Fruit fly (Drosophila melanogaster) whole organism, embryonic: ENCODE data around the gene CG10338.
A peak's percentile ranks its signal among the peaks of the same experiment; 100 is the strongest.

Experiments
- CG10147 ChIP-seq: fragments of 200-800 bp; sonication (Bioruptor generic); optimal IDR thresholded peaks from 2 replicates; lab custom pipeline; 2019; ENCODE audit warnings: missing biosample characterization, mild to moderate bottlenecking, missing genetic modification characterization, moderate library complexity
- CG10543 ChIP-seq: fragments of 200-800 bp; sonication (Bioruptor generic); optimal IDR thresholded peaks from 3 replicates; lab custom pipeline; 2017; ENCODE audit warnings: missing biosample characterization, mild to moderate bottlenecking, missing genetic modification characterization, moderate library complexity
- CG10979 ChIP-seq: fragments of 200-800 bp; sonication (Bioruptor generic); optimal IDR thresholded peaks from 2 replicates; lab custom pipeline; 2018; ENCODE audit warnings: missing biosample characterization, mild to moderate bottlenecking, missing genetic modification characterization, moderate library complexity
- CG11695 ChIP-seq: fragments of 200-800 bp; sonication (Bioruptor generic); IDR thresholded peaks from 3 replicates; pipeline ENCODE4 v1.3.6; 2022; ENCODE audit warnings: missing biosample characterization, missing genetic modification characterization
- CG12155 ChIP-seq: fragments of 200-800 bp; sonication (Bioruptor generic); optimal IDR thresholded peaks from 3 replicates; lab custom pipeline; 2016; ENCODE audit warnings: missing biosample characterization, missing genetic modification characterization
- CG1233 ChIP-seq: fragments of 200-800 bp; sonication (Bioruptor generic); optimal IDR thresholded peaks from 4 replicates; lab custom pipeline; 2018; ENCODE audit warnings: missing biosample characterization, mild to moderate bottlenecking, missing genetic modification characterization
- CG14050 ChIP-seq: fragments of 200-800 bp; sonication (Bioruptor generic); IDR thresholded peaks from 3 replicates; pipeline ENCODE4 v1.3.6; 2022; ENCODE audit warnings: missing biosample characterization, missing genetic modification characterization
- CG14667 ChIP-seq: fragments of 200-800 bp; sonication (Bioruptor generic); IDR thresholded peaks from 2 replicates; pipeline ENCODE4 v1.3.6; 2022; ENCODE audit warnings: missing biosample characterization, missing genetic modification characterization
- CG15073 ChIP-seq: fragments of 200-800 bp; sonication (Bioruptor generic); optimal IDR thresholded peaks from 2 replicates; lab custom pipeline; 2016; ENCODE audit warnings: missing biosample characterization, missing genetic modification characterization
- CG1603 ChIP-seq: fragments of 200-800 bp; sonication (Bioruptor generic); optimal IDR thresholded peaks from 2 replicates; lab custom pipeline; 2019; ENCODE audit warnings: missing biosample characterization, mild to moderate bottlenecking, missing genetic modification characterization, moderate library complexity
- CG2889 ChIP-seq: fragments of 200-800 bp; sonication (Bioruptor generic); IDR thresholded peaks from 3 replicates; pipeline ENCODE4 v1.3.6; 2022; ENCODE audit warnings: missing biosample characterization, missing genetic modification characterization
- CG30403 ChIP-seq: fragments of 200-800 bp; sonication (Bioruptor generic); optimal IDR thresholded peaks from 3 replicates; lab custom pipeline; 2016; ENCODE audit warnings: missing biosample characterization, missing genetic modification characterization
- CG4404 ChIP-seq: fragments of 200-800 bp; sonication (Bioruptor generic); IDR thresholded peaks from 2 replicates; pipeline ENCODE4 v1.3.6; 2022; ENCODE audit warnings: missing biosample characterization, missing genetic modification characterization
- CG7357 ChIP-seq: fragments of 200-800 bp; sonication (Bioruptor generic); IDR thresholded peaks from 3 replicates; pipeline ENCODE4 v1.3.6; 2022; ENCODE audit warnings: missing biosample characterization, missing genetic modification characterization
- CG7372 ChIP-seq: fragments of 200-800 bp; sonication (Bioruptor generic); IDR thresholded peaks from 2 replicates; pipeline ENCODE4 v1.3.6; 2022; ENCODE audit warnings: missing biosample characterization, missing genetic modification characterization
- CG7987 ChIP-seq: fragments of 200-800 bp; sonication (Bioruptor generic); optimal IDR thresholded peaks from 2 replicates; lab custom pipeline; 2018; ENCODE audit warnings: missing biosample characterization, mild to moderate bottlenecking, missing genetic modification characterization, moderate library complexity
- CG8765 ChIP-seq: fragments of 200-800 bp; sonication (Bioruptor generic); IDR thresholded peaks from 2 replicates; pipeline ENCODE4 v1.3.6; 2022; ENCODE audit warnings: missing biosample characterization, missing genetic modification characterization
- CG9797 ChIP-seq: fragments of 200-800 bp; sonication (Bioruptor generic); optimal IDR thresholded peaks from 3 replicates; lab custom pipeline; 2018; ENCODE audit warnings: missing biosample characterization, mild to moderate bottlenecking, missing genetic modification characterization
- CHES-1-like ChIP-seq: fragments of 200-800 bp; sonication (Bioruptor generic); optimal IDR thresholded peaks from 2 replicates; lab custom pipeline; 2016; ENCODE audit warnings: missing biosample characterization, missing genetic modification characterization
- CTCF ChIP-seq: fragments of 200-800 bp; sonication (Bioruptor generic); optimal IDR thresholded peaks from 2 replicates; lab custom pipeline; 2017; ENCODE audit warnings: missing biosample characterization, mild to moderate bottlenecking, missing genetic modification characterization, moderate library complexity
- D ChIP-seq, 2 experiments: fragments of 200-800 bp in 1 of 2; fragments of >200 bp in 1 of 2; sonication (Bioruptor generic) in 1 of 2; optimal IDR thresholded peaks; 2 replicates in 1 of 2; 3 replicates in 1 of 2; lab custom pipeline; 2017; ENCODE audit warnings: mild to moderate bottlenecking in 1 of 2, missing biosample characterization in 1 of 2, missing genetic modification characterization in 1 of 2, missing genetic modification reagents in 1 of 2
- Fer1 ChIP-seq: fragments of 200-800 bp; sonication (Bioruptor generic); optimal IDR thresholded peaks from 2 replicates; lab custom pipeline; 2017; ENCODE audit warnings: missing biosample characterization, mild to moderate bottlenecking, missing genetic modification characterization
- Gug ChIP-seq: fragments of 200-800 bp; sonication (Bioruptor generic); IDR thresholded peaks from 4 replicates; pipeline ENCODE4 v1.3.6; 2022; ENCODE audit warnings: missing biosample characterization, missing genetic modification characterization
- HmgZ ChIP-seq: fragments of 200-800 bp; sonication (Bioruptor generic); optimal IDR thresholded peaks from 2 replicates; lab custom pipeline; 2018; ENCODE audit warnings: missing biosample characterization, mild to moderate bottlenecking, missing genetic modification characterization
- Hsf ChIP-seq: fragments of 200-800 bp; sonication (Bioruptor generic); optimal IDR thresholded peaks from 3 replicates; lab custom pipeline; 2016; ENCODE audit warnings: missing biosample characterization, missing genetic modification characterization
- Myb ChIP-seq: fragments of 200-800 bp; sonication (Bioruptor generic); optimal IDR thresholded peaks from 2 replicates; lab custom pipeline; 2016; ENCODE audit warnings: missing biosample characterization, missing genetic modification characterization
- NC2β ChIP-seq: fragments of 200-800 bp; sonication (Bioruptor generic); optimal IDR thresholded peaks from 2 replicates; lab custom pipeline; 2016; ENCODE audit warnings: missing biosample characterization, missing genetic modification characterization
- Optix ChIP-seq: fragments of 200-800 bp; sonication (Bioruptor generic); IDR thresholded peaks from 3 replicates; pipeline ENCODE4 v1.3.6; 2022; ENCODE audit warnings: missing biosample characterization, missing genetic modification characterization
- Sox100B ChIP-seq: fragments of 200-800 bp; sonication (Bioruptor generic); optimal IDR thresholded peaks from 3 replicates; lab custom pipeline; 2018; ENCODE audit warnings: missing biosample characterization, mild to moderate bottlenecking, missing genetic modification characterization
- Taf1 ChIP-seq: fragments of 200-800 bp; sonication (Bioruptor generic); IDR thresholded peaks from 2 replicates; pipeline ENCODE4 v1.3.6; 2022; ENCODE audit warnings: missing biosample characterization, missing genetic modification characterization
- amos ChIP-seq: fragments of 200-800 bp; sonication (Bioruptor generic); IDR thresholded peaks from 2 replicates; pipeline ENCODE4 v1.3.6; 2022; ENCODE audit warnings: missing biosample characterization, missing genetic modification characterization; ENCODE audit not compliant: partially characterized antibody
- ara ChIP-seq: fragments of 200-800 bp; sonication (Bioruptor generic); IDR thresholded peaks from 2 replicates; pipeline ENCODE4 v1.3.6; 2022; ENCODE audit warnings: missing biosample characterization, missing genetic modification characterization
- ato ChIP-seq: fragments of 200-800 bp; sonication (Bioruptor generic); IDR thresholded peaks from 2 replicates; pipeline ENCODE4 v1.3.6; 2022; ENCODE audit warnings: missing biosample characterization, missing genetic modification characterization; ENCODE audit not compliant: partially characterized antibody
- bab2 ChIP-seq: fragments of 200-800 bp; sonication (Bioruptor generic); optimal IDR thresholded peaks from 2 replicates; lab custom pipeline; 2016; ENCODE audit warnings: missing biosample characterization, missing genetic modification characterization
- cato ChIP-seq: fragments of 200-800 bp; sonication (Bioruptor generic); optimal IDR thresholded peaks from 2 replicates; lab custom pipeline; 2016; ENCODE audit warnings: missing biosample characterization, missing genetic modification characterization, borderline replicate concordance
- dpn ChIP-seq, 2 experiments: fragments of 200-800 bp; sonication (Bioruptor generic); optimal IDR thresholded peaks; 3 replicates each; lab custom pipeline; 2016; ENCODE audit warnings: missing biosample characterization in 2 of 2, missing genetic modification characterization in 2 of 2
- eyg ChIP-seq: fragments of 200-800 bp; sonication (Bioruptor generic); optimal IDR thresholded peaks from 3 replicates; lab custom pipeline; 2016; ENCODE audit warnings: missing biosample characterization, missing genetic modification characterization
- gcm ChIP-seq: fragments of 200-800 bp; sonication (Bioruptor generic); optimal IDR thresholded peaks from 2 replicates; lab custom pipeline; 2019; ENCODE audit warnings: missing biosample characterization, mild to moderate bottlenecking, missing genetic modification characterization, moderate library complexity
- gt ChIP-seq: fragments of 200-800 bp; sonication (Bioruptor generic); IDR thresholded peaks from 2 replicates; pipeline ENCODE4 v1.3.6; 2022; ENCODE audit warnings: missing biosample characterization, missing genetic modification characterization
- her ChIP-seq: fragments of 200-800 bp; sonication (Bioruptor generic); optimal IDR thresholded peaks from 2 replicates; lab custom pipeline; 2016; ENCODE audit warnings: missing biosample characterization, missing genetic modification characterization
- jing ChIP-seq: fragments of 200-800 bp; sonication (Bioruptor generic); optimal IDR thresholded peaks from 2 replicates; lab custom pipeline; 2018; ENCODE audit warnings: missing biosample characterization, mild to moderate bottlenecking, missing genetic modification characterization
- mld ChIP-seq: fragments of 200-800 bp; sonication (Bioruptor generic); IDR thresholded peaks from 3 replicates; pipeline ENCODE4 v1.3.6; 2022; ENCODE audit warnings: missing biosample characterization, missing genetic modification characterization; ENCODE audit not compliant: partially characterized antibody
- nau ChIP-seq: fragments of 200-800 bp; sonication (Bioruptor generic); optimal IDR thresholded peaks from 3 replicates; lab custom pipeline; 2017; ENCODE audit warnings: missing biosample characterization, mild to moderate bottlenecking, missing genetic modification characterization, missing genetic modification reagents
- nom ChIP-seq: fragments of 200-800 bp; sonication (Bioruptor generic); optimal IDR thresholded peaks from 2 replicates; lab custom pipeline; 2017; ENCODE audit warnings: missing biosample characterization, missing genetic modification characterization, mild to moderate bottlenecking, moderate library complexity, missing genetic modification reagents
- org-1 ChIP-seq: fragments of 200-800 bp; sonication (Bioruptor generic); optimal IDR thresholded peaks from 2 replicates; lab custom pipeline; 2017; ENCODE audit warnings: missing biosample characterization, missing genetic modification characterization
- p53 ChIP-seq: fragments of 200-800 bp; sonication (Bioruptor generic); optimal IDR thresholded peaks from 2 replicates; lab custom pipeline; 2016; ENCODE audit warnings: missing biosample characterization, missing genetic modification characterization
- pros ChIP-seq: fragments of 200-800 bp; sonication (Bioruptor generic); optimal IDR thresholded peaks from 3 replicates; lab custom pipeline; 2019; ENCODE audit warnings: missing biosample characterization, mild to moderate bottlenecking, missing genetic modification characterization, moderate library complexity
- psq ChIP-seq: fragments of 200-800 bp; sonication (Bioruptor generic); optimal IDR thresholded peaks from 2 replicates; lab custom pipeline; 2017; ENCODE audit warnings: missing biosample characterization, missing genetic modification characterization
- run ChIP-seq: fragments of 200-800 bp; sonication (Bioruptor generic); optimal IDR thresholded peaks from 3 replicates; lab custom pipeline; 2018; ENCODE audit warnings: missing biosample characterization, mild to moderate bottlenecking, missing genetic modification characterization
- tll ChIP-seq, 2 experiments: fragments of 200-800 bp in 1 of 2; fragments of >200 bp in 1 of 2; sonication (Bioruptor generic) in 1 of 2; optimal IDR thresholded peaks; 2 replicates each; lab custom pipeline; 2017 to 2019; ENCODE audit warnings: missing biosample characterization in 2 of 2, missing genetic modification characterization in 2 of 2, mild to moderate bottlenecking in 1 of 2, moderate library complexity in 1 of 2
- zf30C ChIP-seq: fragments of 200-800 bp; sonication (Bioruptor generic); optimal IDR thresholded peaks from 3 replicates; lab custom pipeline; 2018; ENCODE audit warnings: missing biosample characterization, mild to moderate bottlenecking, missing genetic modification characterization

The CG10338 gene

dm6 chr2L:18695404-18695804, at the start of gene CG10338, which contains the start of gene CG10383 (continued):
- peak; percentile 17 for TF ChIP-seq nom (GFP tag; lab: Kevin White, UChicago)
- TF ChIP-seq psq = peak; percentile 62
- peak; percentile 82 for TF ChIP-seq p53
- peak; percentile 90 for TF ChIP-seq HmgZ
- TF ChIP-seq run (tag; lab: Kevin White, UChicago) = no peak
- peak; percentile 51 for TF ChIP-seq D (optimal IDR thresholded peaks at IDR 0.05; lab: Kevin White, UChicago)
- peak; percentile 44 for TF ChIP-seq D (GFP tag; optimal IDR thresholded peaks at IDR 0.05; lab: Kevin White, UChicago)
- no peak for TF ChIP-seq nau
- TF ChIP-seq ato (GFP tag; lab: Robert Waterston, UW) = no peak
- TF ChIP-seq CHES-1-like (GFP tag; lab: Kevin White, UChicago) = peak; percentile 93
- peak; percentile 89 for TF ChIP-seq NC2β (GFP tag; lab: Kevin White, UChicago)
- TF ChIP-seq Fer1 (GFP tag; lab: Kevin White, UChicago) = peak; percentile 81
- peak; percentile 68 for TF ChIP-seq gt (GFP tag; lab: Robert Waterston, UW)
- TF ChIP-seq CG1233 (GFP tag; lab: Kevin White, UChicago) = peak; percentile 41
- TF ChIP-seq gcm (GFP tag; lab: Kevin White, UChicago) = peak; percentile 70
- TF ChIP-seq CG30403 (GFP tag; lab: Kevin White, UChicago) = peak; percentile 87
- TF ChIP-seq CG7357 (GFP tag; lab: Robert Waterston, UW) = peak; percentile 65; the same call in 2 of the 3 replicates
- TF ChIP-seq Myb (GFP tag; lab: Kevin White, UChicago) = peak; percentile 89
- TF ChIP-seq cato = peak; percentile 69
- TF ChIP-seq zf30C (GFP tag; lab: Kevin White, UChicago) = no peak
- TF ChIP-seq jing = peak; percentile 75
- peak; percentile 73 for TF ChIP-seq CG4404
- peak; percentile 87 for TF ChIP-seq CG14050
- no peak; the same call in 1 of the 2 replicates for TF ChIP-seq amos
- peak; percentile 81 for TF ChIP-seq ara (GFP tag; lab: Robert Waterston, UW)
- TF ChIP-seq CG15073 = no peak
- peak; percentile 64 for TF ChIP-seq CG10979
- TF ChIP-seq Optix = peak; percentile 88
- TF ChIP-seq Gug = peak; percentile 93
- TF ChIP-seq Taf1 (GFP tag; lab: Robert Waterston, UW) = peak; percentile 84
- peak; percentile 84 for TF ChIP-seq CG14667 (GFP tag; lab: Robert Waterston, UW)
- peak; percentile 89 for TF ChIP-seq her (GFP tag; lab: Kevin White, UChicago)
- peak; percentile 41 for TF ChIP-seq Sox100B (GFP tag; lab: Kevin White, UChicago)
- TF ChIP-seq CG2889 (GFP tag; lab: Robert Waterston, UW) = peak; percentile 83
- peak; percentile 75 for TF ChIP-seq CG11695 (GFP tag; lab: Robert Waterston, UW)
- peak; percentile 88 for TF ChIP-seq eyg
- peak; percentile 54; the same call in 1 of the 2 replicates for TF ChIP-seq CG8765
- peak; percentile 89 to 93 for TF ChIP-seq dpn (GFP tag; optimal IDR thresholded peaks at IDR 0.05; lab: Kevin White, UChicago)
- peak in 1 of 2 experiments; percentile 62 for TF ChIP-seq tll (GFP tag; optimal IDR thresholded peaks at IDR 0.05; lab: Kevin White, UChicago)
- peak; percentile 90 for TF ChIP-seq Hsf
- peak; percentile 89 for TF ChIP-seq bab2 (GFP tag; lab: Kevin White, UChicago)
- TF ChIP-seq mld (GFP tag; lab: Robert Waterston, UW) = no peak
- peak; percentile 76 for TF ChIP-seq CG10543 (GFP tag; lab: Kevin White, UChicago)
- peak; percentile 84 for TF ChIP-seq CG7372 (GFP tag; lab: Robert Waterston, UW)
- peak; percentile 41 for TF ChIP-seq CG7987 (GFP tag; lab: Kevin White, UChicago)
- peak; percentile 70 for TF ChIP-seq CG10147 (GFP tag; lab: Kevin White, UChicago)
- peak; percentile 93 for TF ChIP-seq CG9797
- peak; percentile 92 for TF ChIP-seq CG12155 (GFP tag; lab: Kevin White, UChicago)
- peak; percentile 57 for TF ChIP-seq org-1 (GFP tag; lab: Kevin White, UChicago)
- TF ChIP-seq CG1603 = peak; percentile 93
- no peak for TF ChIP-seq pros
- TF ChIP-seq CTCF = peak; percentile 8
